Worm (Caenorhabditis elegans) whole organism, midembryonic: ENCODE measurements around the gene txt-13.

Experiments
- T22C8.4 ChIP-seq: fragments of 200-800 bp; sonication (Bioruptor generic); IDR thresholded peaks from 2 replicates; pipeline ENCODE4 v1.3.6; 2022; ENCODE audit warnings: missing genetic modification characterization, missing compliant biosample characterization
- flt-1 ChIP-seq: fragments of 200-800 bp; sonication (Bioruptor generic); IDR thresholded peaks from 2 replicates; pipeline ENCODE4 v1.3.6; 2022; ENCODE audit warnings: missing genetic modification characterization, missing compliant biosample characterization
- klf-2 ChIP-seq: fragments of 200-800 bp; sonication (Bioruptor generic); conservative IDR thresholded peaks from 2 replicates; pipeline ENCODE4 v1.3.6; 2022; ENCODE audit warnings: missing genetic modification reagents, missing genetic modification characterization, missing compliant biosample characterization
- ztf-23 ChIP-seq: fragments of 200-800 bp; sonication (Bioruptor generic); IDR thresholded peaks from 2 replicates; pipeline ENCODE4 v1.3.6; 2022; ENCODE audit warnings: missing genetic modification reagents, missing genetic modification characterization, missing compliant biosample characterization
- ztf-29 ChIP-seq: fragments of 200-800 bp; sonication (Bioruptor generic); IDR thresholded peaks from 2 replicates; pipeline ENCODE4 v1.3.6; 2022; ENCODE audit warnings: missing genetic modification reagents, missing genetic modification characterization, missing compliant biosample characterization

DNA sequence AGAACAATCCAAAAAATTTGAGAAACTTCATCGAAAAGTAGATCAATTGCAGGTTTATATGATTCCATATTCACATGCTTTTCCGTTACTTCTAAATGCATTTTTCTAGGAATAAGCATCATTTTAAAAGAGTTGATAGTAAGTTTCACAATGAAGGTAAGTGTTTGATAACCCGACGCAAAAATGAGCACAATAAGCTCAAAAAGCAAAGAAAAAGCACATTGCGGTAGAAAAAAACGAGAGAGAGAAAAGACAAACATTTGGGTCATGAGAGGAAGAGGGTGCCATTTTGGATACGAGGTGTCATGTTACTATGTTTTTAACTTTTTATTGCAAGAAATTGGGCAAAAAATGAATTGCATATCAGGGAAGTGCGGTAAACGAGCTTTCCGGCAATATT is 46.0 kb upstream of the txt-13 start, which contains the start of gene F59B10.6:
- TF ChIP-seq flt-1 (no peak), ztf-23 (no peak), T22C8.4 (GFP tag; lab: Robert Waterston, UW) (no peak), klf-2 (GFP tag; lab: Robert Waterston, UW) (no peak), ztf-29 (no peak)
